Fruit fly (Drosophila melanogaster) whole organism, embryonic: Measurements from ENCODE around the gene CG9926.

Experiments
- Ada2b ChIP-seq: fragments of 200-800 bp; sonication (Bioruptor generic); IDR thresholded peaks from 2 replicates; pipeline ENCODE4 v1.3.6; 2022; ENCODE audit warnings: missing biosample characterization, missing genetic modification characterization
- B-H1 ChIP-seq: fragments of 200-800 bp; sonication (Bioruptor generic); IDR thresholded peaks from 3 replicates; pipeline ENCODE4 v1.3.6; 2022; ENCODE audit warnings: missing biosample characterization, missing genetic modification characterization
- Bgb ChIP-seq: fragments of 200-800 bp; sonication (Bioruptor generic); IDR thresholded peaks from 2 replicates; pipeline ENCODE4 v1.3.6; 2022; ENCODE audit warnings: missing biosample characterization, missing genetic modification characterization; ENCODE audit not compliant: partially characterized antibody
- CG11093 ChIP-seq: fragments of 200-800 bp; sonication (Bioruptor generic); IDR thresholded peaks from 3 replicates; pipeline ENCODE4 v1.3.6; 2022; ENCODE audit warnings: missing biosample characterization, missing genetic modification characterization
- CG11398 ChIP-seq: fragments of 200-800 bp; sonication (Bioruptor generic); optimal IDR thresholded peaks from 2 replicates; lab custom pipeline; 2016; ENCODE audit warnings: missing biosample characterization, missing genetic modification characterization
- CG11695 ChIP-seq: fragments of 200-800 bp; sonication (Bioruptor generic); IDR thresholded peaks from 3 replicates; pipeline ENCODE4 v1.3.6; 2022; ENCODE audit warnings: missing biosample characterization, missing genetic modification characterization
- CG14050 ChIP-seq: fragments of 200-800 bp; sonication (Bioruptor generic); IDR thresholded peaks from 3 replicates; pipeline ENCODE4 v1.3.6; 2022; ENCODE audit warnings: missing biosample characterization, missing genetic modification characterization
- CG1602 ChIP-seq: fragments of 200-800 bp; sonication (Bioruptor generic); optimal IDR thresholded peaks from 3 replicates; lab custom pipeline; 2016; ENCODE audit warnings: missing biosample characterization, missing genetic modification characterization
- CG18011 ChIP-seq: fragments of 200-800 bp; sonication (Bioruptor generic); optimal IDR thresholded peaks from 2 replicates; lab custom pipeline; 2017; ENCODE audit warnings: missing biosample characterization, missing genetic modification characterization, mild to moderate bottlenecking, moderate library complexity, missing genotype
- CG18764 ChIP-seq: fragments of 200-800 bp; sonication (Bioruptor generic); optimal IDR thresholded peaks from 3 replicates; lab custom pipeline; 2016; ENCODE audit warnings: missing biosample characterization, missing genetic modification characterization
- CG30403 ChIP-seq: fragments of 200-800 bp; sonication (Bioruptor generic); optimal IDR thresholded peaks from 3 replicates; lab custom pipeline; 2016; ENCODE audit warnings: missing biosample characterization, missing genetic modification characterization
- CG31441 ChIP-seq: fragments of 200-800 bp; sonication (Bioruptor generic); IDR thresholded peaks from 2 replicates; pipeline ENCODE4 v1.3.6; 2022; ENCODE audit warnings: missing biosample characterization, missing genetic modification characterization
- CG32772 ChIP-seq: fragments of 200-800 bp; sonication (Bioruptor generic); IDR thresholded peaks from 2 replicates; pipeline ENCODE4 v1.3.6; 2022; ENCODE audit warnings: missing biosample characterization, missing genetic modification characterization
- CG3281 ChIP-seq: fragments of 200-800 bp; sonication (Bioruptor generic); optimal IDR thresholded peaks from 3 replicates; lab custom pipeline; 2017; ENCODE audit warnings: missing biosample characterization, mild to moderate bottlenecking, missing genetic modification characterization
- CG6813 ChIP-seq: fragments of 200-800 bp; sonication (Bioruptor generic); optimal IDR thresholded peaks from 2 replicates; lab custom pipeline; 2017; ENCODE audit warnings: missing biosample characterization, missing genetic modification characterization, mild to moderate bottlenecking, moderate library complexity, missing genetic modification reagents
- CG9876 ChIP-seq: fragments of 200-800 bp; sonication (Bioruptor generic); optimal IDR thresholded peaks from 2 replicates; lab custom pipeline; 2016; ENCODE audit warnings: missing biosample characterization, missing genetic modification characterization
- Chrac-16 ChIP-seq: fragments of 200-800 bp; sonication (Bioruptor generic); optimal IDR thresholded peaks from 3 replicates; lab custom pipeline; 2016; ENCODE audit warnings: missing biosample characterization, missing genetic modification characterization
- Deaf1 ChIP-seq: fragments of 200-800 bp; optimal IDR thresholded peaks from 3 replicates; lab custom pipeline; 2019; ENCODE audit warnings: missing biosample characterization, mild to moderate bottlenecking, missing genetic modification characterization, moderate library complexity
- ERR ChIP-seq: fragments of 200-800 bp; sonication (Bioruptor generic); optimal IDR thresholded peaks from 2 replicates; lab custom pipeline; 2016; ENCODE audit warnings: missing biosample characterization, missing genetic modification characterization
- Eip74EF ChIP-seq, 2 experiments: fragments of 200-800 bp in 1 of 2; fragments of >200 bp in 1 of 2; sonication (Bioruptor generic) in 1 of 2; optimal IDR thresholded peaks; 2 replicates each; lab custom pipeline; 2017 to 2019; ENCODE audit warnings: missing biosample characterization in 2 of 2, missing genetic modification characterization in 2 of 2, mild to moderate bottlenecking in 1 of 2, moderate library complexity in 1 of 2
- Gsc ChIP-seq: fragments of 200-800 bp; sonication (Bioruptor generic); IDR thresholded peaks from 2 replicates; pipeline ENCODE4 v1.3.6; 2022; ENCODE audit warnings: missing biosample characterization, missing genetic modification characterization
- HmgZ ChIP-seq: fragments of 200-800 bp; sonication (Bioruptor generic); optimal IDR thresholded peaks from 2 replicates; lab custom pipeline; 2018; ENCODE audit warnings: missing biosample characterization, mild to moderate bottlenecking, missing genetic modification characterization
- Hmr ChIP-seq: fragments of 200-800 bp; sonication (Bioruptor generic); optimal IDR thresholded peaks from 3 replicates; lab custom pipeline; 2017; ENCODE audit warnings: mild to moderate bottlenecking, missing biosample characterization, missing genetic modification reagents, missing genetic modification characterization
- Lim3 ChIP-seq: fragments of 200-800 bp; sonication (Bioruptor generic); IDR thresholded peaks from 2 replicates; pipeline ENCODE4 v1.3.6; 2022; ENCODE audit warnings: missing biosample characterization, missing genetic modification characterization
- Myb ChIP-seq: fragments of 200-800 bp; sonication (Bioruptor generic); optimal IDR thresholded peaks from 2 replicates; lab custom pipeline; 2016; ENCODE audit warnings: missing biosample characterization, missing genetic modification characterization
- NC2β ChIP-seq: fragments of 200-800 bp; sonication (Bioruptor generic); optimal IDR thresholded peaks from 2 replicates; lab custom pipeline; 2016; ENCODE audit warnings: missing biosample characterization, missing genetic modification characterization
- cg ChIP-seq: fragments of 200-800 bp; sonication (Bioruptor generic); optimal IDR thresholded peaks from 3 replicates; lab custom pipeline; 2019; ENCODE audit warnings: missing biosample characterization, mild to moderate bottlenecking, missing genetic modification characterization, moderate library complexity
- chif ChIP-seq, 2 experiments: fragments of 200-800 bp; sonication (Bioruptor generic); optimal IDR thresholded peaks; 3 replicates each; lab custom pipeline; 2016; ENCODE audit warnings: missing biosample characterization in 2 of 2, missing genetic modification characterization in 2 of 2
- danr ChIP-seq: fragments of 200-800 bp; sonication (Bioruptor generic); IDR thresholded peaks from 2 replicates; pipeline ENCODE4 v1.3.6; 2022; ENCODE audit warnings: missing biosample characterization, missing genetic modification characterization
- emc ChIP-seq: fragments of 200-800 bp; sonication (Bioruptor generic); optimal IDR thresholded peaks from 2 replicates; lab custom pipeline; 2016; ENCODE audit warnings: missing biosample characterization, missing genetic modification characterization
- en ChIP-seq: fragments of 200-800 bp; sonication (Bioruptor generic); optimal IDR thresholded peaks from 2 replicates; lab custom pipeline; 2016; ENCODE audit warnings: missing biosample characterization, missing genetic modification characterization
- gcm2 ChIP-seq: fragments of 200-800 bp; sonication (Bioruptor generic); optimal IDR thresholded peaks from 2 replicates; lab custom pipeline; 2016; ENCODE audit warnings: missing biosample characterization, missing genetic modification characterization
- gem ChIP-seq: fragments of 200-800 bp; sonication (Bioruptor generic); optimal IDR thresholded peaks from 2 replicates; lab custom pipeline; 2019; ENCODE audit warnings: missing biosample characterization, mild to moderate bottlenecking, missing genetic modification characterization, moderate library complexity
- grn ChIP-seq: fragments of 200-800 bp; sonication (Bioruptor generic); optimal IDR thresholded peaks from 3 replicates; lab custom pipeline; 2017; ENCODE audit warnings: missing biosample characterization, missing genetic modification characterization
- gsb ChIP-seq: fragments of 200-800 bp; sonication (Bioruptor generic); IDR thresholded peaks from 2 replicates; pipeline ENCODE4 v1.3.6; 2022; ENCODE audit warnings: missing biosample characterization, missing genetic modification characterization
- gsb-n ChIP-seq: fragments of 200-800 bp; sonication (Bioruptor generic); optimal IDR thresholded peaks from 3 replicates; lab custom pipeline; 2018; ENCODE audit warnings: missing biosample characterization, mild to moderate bottlenecking, missing genetic modification characterization
- klu ChIP-seq: fragments of 200-800 bp; sonication (Bioruptor generic); IDR thresholded peaks from 2 replicates; pipeline ENCODE4 v1.3.6; 2022; ENCODE audit warnings: missing biosample characterization, missing genetic modification characterization
- kni ChIP-seq: fragments of 200-800 bp; sonication (Bioruptor generic); optimal IDR thresholded peaks from 3 replicates; lab custom pipeline; 2017; ENCODE audit warnings: mild to moderate bottlenecking, missing biosample characterization, missing genetic modification reagents, missing genetic modification characterization
- mld ChIP-seq: fragments of 200-800 bp; sonication (Bioruptor generic); IDR thresholded peaks from 3 replicates; pipeline ENCODE4 v1.3.6; 2022; ENCODE audit warnings: missing biosample characterization, missing genetic modification characterization; ENCODE audit not compliant: partially characterized antibody
- nerfin-2 ChIP-seq: fragments of 200-800 bp; sonication (Bioruptor generic); IDR thresholded peaks from 2 replicates; pipeline ENCODE4 v1.3.6; 2022; ENCODE audit warnings: missing biosample characterization, missing genetic modification characterization; ENCODE audit not compliant: partially characterized antibody
- nmo ChIP-seq: fragments of 200-800 bp; sonication (Bioruptor generic); optimal IDR thresholded peaks from 2 replicates; lab custom pipeline; 2018; ENCODE audit warnings: missing biosample characterization, mild to moderate bottlenecking, missing genetic modification characterization, moderate library complexity
- oc ChIP-seq: fragments of 200-800 bp; sonication (Bioruptor generic); optimal IDR thresholded peaks from 2 replicates; lab custom pipeline; 2018; ENCODE audit warnings: missing biosample characterization, mild to moderate bottlenecking, missing genetic modification characterization, moderate library complexity
- otp ChIP-seq: fragments of 200-800 bp; sonication (Bioruptor generic); IDR thresholded peaks from 3 replicates; pipeline ENCODE4, ENCODE4 v1.3.6; 2022; ENCODE audit warnings: missing biosample characterization, missing genetic modification characterization
- ro ChIP-seq: fragments of 200-800 bp; sonication (Bioruptor generic); IDR thresholded peaks from 2 replicates; pipeline ENCODE4 v1.3.6; 2022; ENCODE audit warnings: missing biosample characterization, missing genetic modification characterization
- sens-2 ChIP-seq: fragments of 200-800 bp; sonication (Bioruptor generic); IDR thresholded peaks from 2 replicates; pipeline ENCODE4 v1.3.6; 2022; ENCODE audit warnings: missing biosample characterization, missing genetic modification characterization
- trh ChIP-seq: fragments of 200-800 bp; sonication (Bioruptor generic); optimal IDR thresholded peaks from 2 replicates; lab custom pipeline; 2016; ENCODE audit warnings: missing biosample characterization, missing genetic modification characterization
- vfl ChIP-seq: fragments of 200-800 bp; sonication (Bioruptor generic); optimal IDR thresholded peaks from 2 replicates; lab custom pipeline; 2016; ENCODE audit warnings: missing biosample characterization, missing genetic modification characterization
- vnd ChIP-seq: fragments of 200-800 bp; sonication (Bioruptor generic); IDR thresholded peaks from 3 replicates; pipeline ENCODE4 v1.3.6; 2022; ENCODE audit warnings: missing biosample characterization, missing genetic modification characterization; ENCODE audit not compliant: partially characterized antibody
- vvl ChIP-seq: fragments of 200-800 bp; sonication (Bioruptor generic); IDR thresholded peaks from 2 replicates; pipeline ENCODE4 v1.3.6; 2022; ENCODE audit warnings: missing biosample characterization, missing genetic modification characterization
- zfh1 ChIP-seq: fragments of 200-800 bp; sonication (Bioruptor generic); IDR thresholded peaks from 3 replicates; pipeline ENCODE4 v1.3.6; 2022; ENCODE audit warnings: missing biosample characterization, missing genetic modification characterization
- zfh2 ChIP-seq: fragments of 200-800 bp; sonication (Bioruptor generic); optimal IDR thresholded peaks from 2 replicates; lab custom pipeline; 2016; ENCODE audit warnings: missing biosample characterization, missing genetic modification characterization

CG9926 gene

dm6 chr3R:13999531-13999930, 48.6 kb upstream of the CG9926 start (continued):
- TF ChIP-seq Eip74EF (GFP tag; optimal IDR thresholded peaks at IDR 0.05; lab: Kevin White, UChicago) (no peak), nmo (GFP tag; lab: Kevin White, UChicago) (peak; percentile 22), ERR (no peak), CG9876 (GFP tag; lab: Kevin White, UChicago) (no peak), sens-2 (peak; percentile 60; the same call in 1 of the 2 replicates), CG30403 (GFP tag; lab: Kevin White, UChicago) (peak; percentile 50), oc (tag; lab: Kevin White, UChicago) (peak; percentile 8), Hmr (no peak), grn (GFP tag; lab: Kevin White, UChicago) (no peak), HmgZ (tag; lab: Kevin White, UChicago) (no peak), danr (GFP tag; lab: Robert Waterston, UW) (no peak), B-H1 (peak; percentile 59; the same call in 2 of the 3 replicates), chif (GFP tag; optimal IDR thresholded peaks at IDR 0.05; lab: Kevin White, UChicago) (peak; percentile 0 to 82), zfh1 (GFP tag; lab: Robert Waterston, UW) (peak; percentile 76), klu (no peak), CG3281 (GFP tag; lab: Kevin White, UChicago) (peak; percentile 48), emc (GFP tag; lab: Kevin White, UChicago) (peak; percentile 5), Deaf1 (tag; lab: Kevin White, UChicago) (peak; percentile 4), trh (GFP tag; lab: Kevin White, UChicago) (no peak), Ada2b (GFP tag; lab: Robert Waterston, UW) (peak; percentile 83), CG11398 (GFP tag; lab: Kevin White, UChicago) (no peak), CG18011 (GFP tag; lab: Kevin White, UChicago) (no peak), zfh2 (GFP tag; lab: Kevin White, UChicago) (no peak), NC2β (GFP tag; lab: Kevin White, UChicago) (peak; percentile 72), Chrac-16 (GFP tag; lab: Kevin White, UChicago) (no peak), Lim3 (GFP tag; lab: Robert Waterston, UW) (no peak), CG1602 (no peak), CG11093 (GFP tag; lab: Robert Waterston, UW) (0 out of 3 replicates have a peak, but pooled peaks have one; percentile 20), Myb (GFP tag; lab: Kevin White, UChicago) (peak; percentile 16), gcm2 (GFP tag; lab: Kevin White, UChicago) (no peak), CG18764 (GFP tag; lab: Kevin White, UChicago) (peak; percentile 72), kni (no peak), gem (tag; lab: Kevin White, UChicago) (peak; percentile 67), cg (no peak), vvl (peak; percentile 88), nerfin-2 (GFP tag; lab: Robert Waterston, UW) (no peak), gsb (GFP tag; lab: Robert Waterston, UW) (no peak), CG11695 (GFP tag; lab: Robert Waterston, UW) (no peak), CG31441 (peak; percentile 30; the same call in 1 of the 2 replicates), CG32772 (peak; percentile 75), gsb-n (tag; lab: Kevin White, UChicago) (peak; percentile 8), Gsc (GFP tag; lab: Robert Waterston, UW) (no peak), vnd (GFP tag; lab: Robert Waterston, UW) (no peak), otp (GFP tag; lab: Robert Waterston, UW) (0 out of 3 replicates have a peak, but pooled peaks have one; percentile 39), CG14050 (0 out of 3 replicates have a peak, but pooled peaks have one; percentile 31), Bgb (GFP tag; lab: Robert Waterston, UW) (no peak), CG6813 (GFP tag; lab: Kevin White, UChicago) (peak; percentile 64), ro (GFP tag; lab: Robert Waterston, UW) (no peak), vfl (GFP tag; lab: Kevin White, UChicago) (no peak), en (GFP tag; lab: Kevin White, UChicago) (peak; percentile 23), mld (GFP tag; lab: Robert Waterston, UW) (no peak)
